Worm (Caenorhabditis elegans) whole organism, L3 larva: Measurements from ENCODE around the gene C05C8.7.

Source experiments
- aly-2 ChIP-seq: fragments of 150-350 bp; optimal IDR thresholded peaks from 2 replicates; lab custom pipeline; 2014; ENCODE audit warnings: missing biosample characterization, missing genetic modification characterization
- ceh-9 ChIP-seq: sonication (generic microtip); optimal IDR thresholded peaks from 2 replicates; lab custom pipeline; 2018; ENCODE audit warnings: missing biosample characterization, missing genetic modification characterization
- lin-39 ChIP-seq: fragments of 150-350 bp; optimal IDR thresholded peaks from 2 replicates; lab custom pipeline; 2018; ENCODE audit warnings: missing biosample characterization, missing genetic modification reagents, missing genetic modification characterization
- mdl-1 ChIP-seq: fragments of 150-350 bp; optimal IDR thresholded peaks from 2 replicates; lab custom pipeline; 2014; ENCODE audit warnings: missing biosample characterization, missing genetic modification characterization
- nfya-1 ChIP-seq: sonication (generic microtip); optimal IDR thresholded peaks from 2 replicates; lab custom pipeline; 2017; ENCODE audit warnings: missing genetic modification characterization, mild to moderate bottlenecking, missing compliant biosample characterization, antibody characterized with exemption, moderate library complexity; ENCODE audit not compliant: insufficient read depth
- nhr-11 ChIP-seq: fragments of 150-350 bp; optimal IDR thresholded peaks from 2 replicates; lab custom pipeline; 2014; ENCODE audit warnings: missing biosample characterization, missing genetic modification characterization
- nhr-23 ChIP-seq: fragments of 150-350 bp; optimal IDR thresholded peaks from 2 replicates; lab custom pipeline; 2014; ENCODE audit warnings: missing biosample characterization, missing genetic modification reagents, missing genetic modification characterization
- nhr-43 ChIP-seq: sonication (generic microtip); optimal IDR thresholded peaks from 2 replicates; lab custom pipeline; 2016; ENCODE audit warnings: mild to moderate bottlenecking, missing genetic modification characterization, missing compliant biosample characterization; ENCODE audit not compliant: poor library complexity, severe bottlenecking
- pqm-1 ChIP-seq: fragments of 150-350 bp; optimal IDR thresholded peaks from 2 replicates; lab custom pipeline; 2017; ENCODE audit warnings: missing biosample characterization, missing genetic modification characterization, inconsistent platforms

ce11 chrV:7209001-7209400 is 37.8 kb downstream of the C05C8.7 start:
- TF ChIP-seq nfya-1 (tag; lab: Kevin White, UChicago) (no peak), aly-2 (tag; lab: Kevin White, UChicago) (no peak), lin-39 (tag; lab: Kevin White, UChicago) (no peak), nhr-11 (tag; lab: Kevin White, UChicago) (no peak), mdl-1 (tag; lab: Kevin White, UChicago) (no peak), nhr-43 (tag; lab: Kevin White, UChicago) (no peak), ceh-9 (tag; lab: Kevin White, UChicago) (no peak), nhr-23 (tag; lab: Kevin White, UChicago) (no peak), pqm-1 (tag; lab: Kevin White, UChicago) (no peak)
